Worm (Caenorhabditis elegans): ENCODE measurements around the gene F26D2.14.

- TF ChIP-seq flt-1 (GFP tag; IDR thresholded peaks at IDR 0.05): no peak
- no peak for TF ChIP-seq ztf-23 (GFP tag; IDR thresholded peaks at IDR 0.05)
- no peak for TF ChIP-seq cog-1 (tag; optimal IDR thresholded peaks at IDR 0.05)
- TF ChIP-seq med-1 (GFP tag; optimal IDR thresholded peaks at IDR 0.05; ENCODE audit: insufficient read depth): no peak
- no peak for TF ChIP-seq ztf-29 (GFP tag; IDR thresholded peaks at IDR 0.05)
- no peak for TF ChIP-seq ref-1 (GFP tag; conservative IDR thresholded peaks at IDR 0.05)
- no peak for TF ChIP-seq T22C8.4 (GFP tag; IDR thresholded peaks at IDR 0.05)
These were observed 43.6 kb downstream of the F26D2.14 start, which contains the start of gene T08G3.11 for ce11 chrV:16479275-16479674.

All from whole organism, midembryonic.